Worm (Caenorhabditis elegans) whole organism, L3 larva: ENCODE measurements around the gene yars-2.

ENCODE experiments used
- R02D3.7 ChIP-seq: fragments of 150-350 bp; optimal IDR thresholded peaks from 2 replicates; lab custom pipeline; 2014; ENCODE audit warnings: missing biosample characterization, missing genetic modification characterization
- ZK546.5 ChIP-seq: sonication (generic microtip); optimal IDR thresholded peaks from 2 replicates; lab custom pipeline; 2017; ENCODE audit warnings: missing biosample characterization, missing genetic modification characterization
- aly-2 ChIP-seq: fragments of 150-350 bp; optimal IDR thresholded peaks from 2 replicates; lab custom pipeline; 2014; ENCODE audit warnings: missing biosample characterization, missing genetic modification characterization
- ama-1 ChIP-seq: fragments of 150-350 bp; optimal IDR thresholded peaks from 2 replicates; lab custom pipeline; 2018
- ceh-16 ChIP-seq: sonication (generic microtip); optimal IDR thresholded peaks from 2 replicates; lab custom pipeline; 2017; ENCODE audit warnings: missing biosample characterization, missing genetic modification characterization
- ceh-28 ChIP-seq: fragments of 150-350 bp; optimal IDR thresholded peaks from 2 replicates; lab custom pipeline; 2014; ENCODE audit warnings: missing biosample characterization, missing genetic modification reagents, missing genetic modification characterization
- ceh-82 ChIP-seq: fragments of 150-350 bp; optimal IDR thresholded peaks from 2 replicates; lab custom pipeline; 2014; ENCODE audit warnings: missing biosample characterization, missing genetic modification characterization
- ceh-9 ChIP-seq: sonication (generic microtip); optimal IDR thresholded peaks from 2 replicates; lab custom pipeline; 2018; ENCODE audit warnings: missing biosample characterization, missing genetic modification characterization
- daf-12 ChIP-seq: fragments of 150-350 bp; optimal IDR thresholded peaks from 2 replicates; lab custom pipeline; 2014; ENCODE audit warnings: missing biosample characterization, missing genetic modification reagents, missing genetic modification characterization
- egl-27 ChIP-seq: sonication (generic microtip); optimal IDR thresholded peaks from 4 replicates; lab custom pipeline; 2017; ENCODE audit warnings: missing biosample characterization, missing genetic modification reagents, missing genetic modification characterization
- egl-5 ChIP-seq: fragments of 150-350 bp; optimal IDR thresholded peaks from 2 replicates; lab custom pipeline; 2017; ENCODE audit warnings: missing biosample characterization, missing genetic modification reagents, missing genetic modification characterization, inconsistent platforms
- elt-1 ChIP-seq: fragments of 150-350 bp; optimal IDR thresholded peaks from 2 replicates; lab custom pipeline; 2014; ENCODE audit warnings: missing biosample characterization, missing genetic modification characterization
- elt-2 ChIP-seq: sonication (generic microtip); optimal IDR thresholded peaks from 2 replicates; lab custom pipeline; 2016; ENCODE audit warnings: missing genetic modification reagents, mild to moderate bottlenecking, missing genetic modification characterization, missing compliant biosample characterization
- elt-3 ChIP-seq, 3 experiments: fragments of 150-350 bp in 1 of 3; sonication (generic microtip) in 2 of 3; optimal IDR thresholded peaks; 2 replicates in 2 of 3; 4 replicates in 1 of 3; lab custom pipeline; 2014 to 2017; ENCODE audit warnings: missing biosample characterization in 3 of 3, missing genetic modification characterization in 3 of 3
- eor-1 ChIP-seq, 2 experiments: fragments of 150-350 bp; optimal IDR thresholded peaks; 2 replicates each; lab custom pipeline; 2014 to 2018; ENCODE audit warnings: missing biosample characterization in 2 of 2, missing genetic modification characterization in 2 of 2
- fkh-10 ChIP-seq: sonication (generic microtip); optimal IDR thresholded peaks from 2 replicates; lab custom pipeline; 2017; ENCODE audit warnings: missing biosample characterization, missing genetic modification reagents, missing genetic modification characterization
- fkh-2 ChIP-seq: fragments of 150-350 bp; optimal IDR thresholded peaks from 2 replicates; lab custom pipeline; 2014; ENCODE audit warnings: missing biosample characterization, missing genetic modification reagents, missing genetic modification characterization
- fos-1 ChIP-seq: fragments of 150-350 bp; optimal IDR thresholded peaks from 2 replicates; lab custom pipeline; 2014; ENCODE audit warnings: missing biosample characterization, missing genetic modification characterization
- hmg-11 ChIP-seq: sonication (generic microtip); optimal IDR thresholded peaks from 2 replicates; lab custom pipeline; 2016; ENCODE audit warnings: missing genetic modification characterization, missing compliant biosample characterization
- jun-1 ChIP-seq: fragments of 150-350 bp; optimal IDR thresholded peaks from 2 replicates; lab custom pipeline; 2014; ENCODE audit warnings: missing biosample characterization, missing genetic modification reagents, missing genetic modification characterization
- lin-15B ChIP-seq: fragments of 150-350 bp; optimal IDR thresholded peaks from 2 replicates; lab custom pipeline; 2014; ENCODE audit warnings: missing biosample characterization, missing genetic modification characterization
- lin-39 ChIP-seq: fragments of 150-350 bp; optimal IDR thresholded peaks from 2 replicates; lab custom pipeline; 2018; ENCODE audit warnings: missing biosample characterization, missing genetic modification reagents, missing genetic modification characterization
- lsy-12 ChIP-seq: sonication (generic microtip); optimal IDR thresholded peaks from 2 replicates; lab custom pipeline; 2016; ENCODE audit warnings: mild to moderate bottlenecking, missing genetic modification characterization, missing compliant biosample characterization
- mdl-1 ChIP-seq: fragments of 150-350 bp; optimal IDR thresholded peaks from 2 replicates; lab custom pipeline; 2014; ENCODE audit warnings: missing biosample characterization, missing genetic modification characterization
- mml-1 ChIP-seq: fragments of 150-350 bp; sonication (generic microtip); optimal IDR thresholded peaks from 3 replicates; lab custom pipeline; 2014; ENCODE audit warnings: missing biosample characterization, missing genetic modification characterization
- nfya-1 ChIP-seq: sonication (generic microtip); optimal IDR thresholded peaks from 2 replicates; lab custom pipeline; 2017; ENCODE audit warnings: missing genetic modification characterization, mild to moderate bottlenecking, missing compliant biosample characterization, antibody characterized with exemption, moderate library complexity; ENCODE audit not compliant: insufficient read depth
- nhr-11 ChIP-seq: fragments of 150-350 bp; optimal IDR thresholded peaks from 2 replicates; lab custom pipeline; 2014; ENCODE audit warnings: missing biosample characterization, missing genetic modification characterization
- nhr-12 ChIP-seq: fragments of 150-350 bp; optimal IDR thresholded peaks from 2 replicates; lab custom pipeline; 2014; ENCODE audit warnings: missing biosample characterization, missing genetic modification characterization
- nhr-23 ChIP-seq: fragments of 150-350 bp; optimal IDR thresholded peaks from 2 replicates; lab custom pipeline; 2014; ENCODE audit warnings: missing biosample characterization, missing genetic modification reagents, missing genetic modification characterization
- nhr-237 ChIP-seq: fragments of 150-350 bp; optimal IDR thresholded peaks from 2 replicates; lab custom pipeline; 2014; ENCODE audit warnings: missing biosample characterization, missing genetic modification characterization
- nhr-25 ChIP-seq: sonication (generic microtip); optimal IDR thresholded peaks from 2 replicates; lab custom pipeline; 2017; ENCODE audit warnings: missing biosample characterization, missing genetic modification characterization
- nhr-28 ChIP-seq: fragments of 150-350 bp; optimal IDR thresholded peaks from 2 replicates; lab custom pipeline; 2014; ENCODE audit warnings: missing biosample characterization, missing genetic modification characterization
- nhr-43 ChIP-seq: sonication (generic microtip); optimal IDR thresholded peaks from 2 replicates; lab custom pipeline; 2016; ENCODE audit warnings: mild to moderate bottlenecking, missing genetic modification characterization, missing compliant biosample characterization; ENCODE audit not compliant: poor library complexity, severe bottlenecking
- nhr-67 ChIP-seq: fragments of 150-350 bp; optimal IDR thresholded peaks from 2 replicates; lab custom pipeline; 2014; ENCODE audit warnings: missing biosample characterization, missing genetic modification characterization
- nhr-76 ChIP-seq: fragments of 150-350 bp; sonication (generic microtip); optimal IDR thresholded peaks from 5 replicates; lab custom pipeline; 2014; ENCODE audit warnings: missing biosample characterization, missing genetic modification characterization
- nhr-77 ChIP-seq: fragments of 150-350 bp; optimal IDR thresholded peaks from 2 replicates; lab custom pipeline; 2014; ENCODE audit warnings: missing biosample characterization, missing genetic modification characterization
- pha-4 ChIP-seq: fragments of 150-350 bp; optimal IDR thresholded peaks from 2 replicates; lab custom pipeline; 2014; ENCODE audit warnings: missing biosample characterization, missing genetic modification reagents, missing genetic modification characterization
- pqm-1 ChIP-seq: fragments of 150-350 bp; optimal IDR thresholded peaks from 2 replicates; lab custom pipeline; 2017; ENCODE audit warnings: missing biosample characterization, missing genetic modification characterization, inconsistent platforms
- sea-2 ChIP-seq: fragments of 150-350 bp; sonication (generic microtip); optimal IDR thresholded peaks from 4 replicates; lab custom pipeline; 2014; ENCODE audit warnings: missing biosample characterization, missing genetic modification reagents, missing genetic modification characterization
- skn-1 ChIP-seq: fragments of 150-350 bp; optimal IDR thresholded peaks from 2 replicates; lab custom pipeline; 2014; ENCODE audit warnings: missing biosample characterization, missing genetic modification characterization
- snpc-4 ChIP-seq: fragments of 150-350 bp; optimal IDR thresholded peaks from 2 replicates; lab custom pipeline; 2014; ENCODE audit warnings: missing biosample characterization, missing genetic modification characterization
- tbx-2 ChIP-seq: sonication (generic microtip); optimal IDR thresholded peaks from 2 replicates; lab custom pipeline; 2016; ENCODE audit warnings: mild to moderate bottlenecking, missing genetic modification characterization, missing compliant biosample characterization
- unc-39 ChIP-seq: sonication (generic microtip); optimal IDR thresholded peaks from 4 replicates; lab custom pipeline; 2017; ENCODE audit warnings: missing biosample characterization, missing genetic modification characterization
- unc-62 ChIP-seq: fragments of 150-350 bp; sonication (generic microtip); optimal IDR thresholded peaks from 4 replicates; lab custom pipeline; 2014; ENCODE audit warnings: missing biosample characterization, missing genetic modification reagents, missing genetic modification characterization
- zag-1 ChIP-seq: fragments of 150-350 bp; optimal IDR thresholded peaks from 2 replicates; lab custom pipeline; 2014; ENCODE audit warnings: missing biosample characterization, missing genetic modification characterization
- ztf-11 ChIP-seq: fragments of 150-350 bp; optimal IDR thresholded peaks from 2 replicates; lab custom pipeline; 2014; ENCODE audit warnings: missing biosample characterization, missing genetic modification characterization
- ztf-4 ChIP-seq: fragments of 150-350 bp; optimal IDR thresholded peaks from 2 replicates; lab custom pipeline; 2014; ENCODE audit warnings: missing biosample characterization, missing genetic modification characterization

yars-2 gene

ce11 chrIV:4749155-4749554 is 36.7 kb upstream of the yars-2 start:
- no peak for TF ChIP-seq elt-2 (tag; lab: Kevin White, UChicago)
- TF ChIP-seq ztf-11 (tag; lab: Kevin White, UChicago): no peak

ce11 chrIV:4748408-4749105 is 36.1 kb upstream of the yars-2 start, which contains the start of gene cyc-2.1:
Gene cyc-2.1 (minus strand): TSS chrIV:4749012.
- TF ChIP-seq hmg-11 (tag; lab: Kevin White, UChicago) (peak; percentile 82), elt-3 (tag; optimal IDR thresholded peaks at IDR 0.05; lab: Kevin White, UChicago) (no peak), ztf-11 (tag; lab: Kevin White, UChicago) (no peak), nhr-67 (tag; lab: Kevin White, UChicago) (no peak), mdl-1 (tag; lab: Kevin White, UChicago) (no peak), nhr-76 (no peak), pha-4 (tag; lab: Kevin White, UChicago) (peak; percentile 54), nhr-23 (tag; lab: Kevin White, UChicago) (peak; percentile 38), sea-2 (GFP tag; lab: Kevin White, UChicago) (no peak), fos-1 (tag; lab: Kevin White, UChicago) (peak; percentile 47), nhr-11 (tag; lab: Kevin White, UChicago) (no peak), nhr-28 (tag; lab: Kevin White, UChicago) (no peak), elt-1 (tag; lab: Kevin White, UChicago) (no peak), lin-15B (tag; lab: Kevin White, UChicago) (peak; percentile 83), nhr-12 (tag; lab: Kevin White, UChicago) (no peak), ceh-28 (tag; lab: Kevin White, UChicago) (peak; percentile 47), ama-1 (lab: Kevin White, UChicago) (peak; percentile 84), elt-2 (tag; lab: Kevin White, UChicago) (peak; percentile 73), ceh-16 (tag; lab: Kevin White, UChicago) (no peak), egl-5 (tag; lab: Kevin White, UChicago) (no peak), fkh-2 (no peak), ceh-82 (no peak), snpc-4 (tag; lab: Kevin White, UChicago) (no peak), daf-12 (no peak), jun-1 (tag; lab: Kevin White, UChicago) (peak; percentile 10), fkh-10 (no peak), ztf-4 (no peak), pqm-1 (tag; lab: Kevin White, UChicago) (peak; percentile 70), lin-39 (tag; lab: Kevin White, UChicago) (peak; percentile 4), unc-62 (GFP tag; lab: Kevin White, UChicago) (no peak), ZK546.5 (tag; lab: Kevin White, UChicago) (no peak), aly-2 (tag; lab: Kevin White, UChicago) (peak; percentile 69), tbx-2 (no peak), R02D3.7 (tag; lab: Kevin White, UChicago) (peak; percentile 67), nhr-237 (tag; lab: Kevin White, UChicago) (no peak), nfya-1 (tag; lab: Kevin White, UChicago) (peak; percentile 66), zag-1 (tag; lab: Kevin White, UChicago) (no peak), nhr-25 (peak; percentile 62), nhr-77 (tag; lab: Kevin White, UChicago) (peak; percentile 61), skn-1 (peak; percentile 18), ceh-9 (tag; lab: Kevin White, UChicago) (no peak), mml-1 (tag; lab: Kevin White, UChicago) (no peak), eor-1 (tag; optimal IDR thresholded peaks at IDR 0.05; lab: Kevin White, UChicago) (no peak), lsy-12 (tag; lab: Kevin White, UChicago) (peak; percentile 68), egl-27 (no peak), nhr-43 (tag; lab: Kevin White, UChicago) (no peak), unc-39 (tag; lab: Kevin White, UChicago) (no peak)
